Fruit fly (Drosophila melanogaster) whole organism, embryonic: ENCODE data around the gene drn.

Experiments used
- CG10321 ChIP-seq: fragments of 200-800 bp; sonication (Bioruptor generic); IDR thresholded peaks from 2 replicates; pipeline ENCODE4 v1.3.6; 2022; ENCODE audit warnings: missing biosample characterization, missing genetic modification characterization
- CG10543 ChIP-seq: fragments of 200-800 bp; sonication (Bioruptor generic); optimal IDR thresholded peaks from 3 replicates; lab custom pipeline; 2017; ENCODE audit warnings: missing biosample characterization, mild to moderate bottlenecking, missing genetic modification characterization, moderate library complexity
- CG11504 ChIP-seq: fragments of 200-800 bp; sonication (Bioruptor generic); optimal IDR thresholded peaks from 3 replicates; lab custom pipeline; 2019; ENCODE audit warnings: missing biosample characterization, mild to moderate bottlenecking, missing genetic modification characterization, moderate library complexity
- CG12769 ChIP-seq: fragments of 200-800 bp; sonication (Bioruptor generic); optimal IDR thresholded peaks from 2 replicates; lab custom pipeline; 2019; ENCODE audit warnings: missing biosample characterization, mild to moderate bottlenecking, missing genetic modification characterization, moderate library complexity
- CG13296 ChIP-seq: fragments of 200-800 bp; sonication (Bioruptor generic); optimal IDR thresholded peaks from 3 replicates; lab custom pipeline; 2018; ENCODE audit warnings: missing biosample characterization, mild to moderate bottlenecking, missing genetic modification characterization
- CG13624 ChIP-seq: fragments of 200-800 bp; sonication (Bioruptor generic); optimal IDR thresholded peaks from 2 replicates; lab custom pipeline; 2016; ENCODE audit warnings: missing biosample characterization, missing genetic modification characterization
- CG15514 ChIP-seq: fragments of 200-800 bp; sonication (Bioruptor generic); optimal IDR thresholded peaks from 3 replicates; lab custom pipeline; 2017; ENCODE audit warnings: missing biosample characterization, missing genetic modification characterization, mild to moderate bottlenecking, moderate library complexity, missing genetic modification reagents
- CG16779 ChIP-seq: fragments of 200-800 bp; sonication (Bioruptor generic); IDR thresholded peaks from 2 replicates; pipeline ENCODE4 v1.3.6; 2022; ENCODE audit warnings: missing biosample characterization, missing genetic modification characterization
- CG17568 ChIP-seq: fragments of 200-800 bp; sonication (Bioruptor generic); optimal IDR thresholded peaks from 2 replicates; lab custom pipeline; 2018; ENCODE audit warnings: missing biosample characterization, mild to moderate bottlenecking, missing genetic modification characterization, moderate library complexity
- CG18619 ChIP-seq: fragments of 200-800 bp; sonication (Bioruptor generic); optimal IDR thresholded peaks from 3 replicates; lab custom pipeline; 2017; ENCODE audit warnings: missing biosample characterization, mild to moderate bottlenecking, missing genetic modification characterization
- CG2199 ChIP-seq: fragments of 200-800 bp; sonication (Bioruptor generic); IDR thresholded peaks from 3 replicates; pipeline ENCODE4 v1.3.6; 2022; ENCODE audit warnings: missing biosample characterization, missing genetic modification characterization
- CG2875 ChIP-seq: fragments of 200-800 bp; sonication (Bioruptor generic); optimal IDR thresholded peaks from 2 replicates; lab custom pipeline; 2017; ENCODE audit warnings: missing biosample characterization, mild to moderate bottlenecking, missing genetic modification characterization, missing genetic modification reagents
- CG30403 ChIP-seq: fragments of 200-800 bp; sonication (Bioruptor generic); optimal IDR thresholded peaks from 3 replicates; lab custom pipeline; 2016; ENCODE audit warnings: missing biosample characterization, missing genetic modification characterization
- CG30431 ChIP-seq: fragments of 200-800 bp; sonication (Bioruptor generic); optimal IDR thresholded peaks from 2 replicates; lab custom pipeline; 2017; ENCODE audit warnings: missing biosample characterization, missing genetic modification characterization
- CG3995 ChIP-seq: fragments of 200-800 bp; sonication (Bioruptor generic); optimal IDR thresholded peaks from 3 replicates; lab custom pipeline; 2016; ENCODE audit warnings: missing biosample characterization, missing genetic modification characterization
- CG6854 ChIP-seq: fragments of 200-800 bp; sonication (Bioruptor generic); optimal IDR thresholded peaks from 3 replicates; lab custom pipeline; 2017; ENCODE audit warnings: missing biosample characterization, mild to moderate bottlenecking, missing genetic modification characterization
- CG8290 ChIP-seq, 3 experiments: fragments of 200-800 bp; sonication (Bioruptor generic); optimal IDR thresholded peaks; 2 replicates each; lab custom pipeline; 2016 to 2019; ENCODE audit warnings: missing biosample characterization in 3 of 3, missing genetic modification characterization in 3 of 3, mild to moderate bottlenecking in 2 of 3, moderate library complexity in 1 of 3
- CG8388 ChIP-seq: fragments of 200-800 bp; sonication (Bioruptor generic); optimal IDR thresholded peaks from 2 replicates; lab custom pipeline; 2019; ENCODE audit warnings: missing biosample characterization, mild to moderate bottlenecking, missing genetic modification characterization, moderate library complexity
- Dref ChIP-seq: fragments of 200-800 bp; sonication (Bioruptor generic); IDR thresholded peaks from 2 replicates; pipeline ENCODE4 v1.3.6; 2022; ENCODE audit warnings: missing biosample characterization, missing genetic modification characterization
- HLH54F ChIP-seq: fragments of 200-800 bp; sonication (Bioruptor generic); optimal IDR thresholded peaks from 3 replicates; lab custom pipeline; 2016; ENCODE audit warnings: missing biosample characterization, missing genetic modification characterization
- Hmr ChIP-seq: fragments of 200-800 bp; sonication (Bioruptor generic); optimal IDR thresholded peaks from 3 replicates; lab custom pipeline; 2017; ENCODE audit warnings: mild to moderate bottlenecking, missing biosample characterization, missing genetic modification reagents, missing genetic modification characterization
- Jarid2 ChIP-seq: fragments of 200-800 bp; sonication (Bioruptor generic); optimal IDR thresholded peaks from 3 replicates; lab custom pipeline; 2017; ENCODE audit warnings: mild to moderate bottlenecking, missing biosample characterization, missing genetic modification reagents, missing genetic modification characterization
- MTF-1 ChIP-seq: fragments of 200-800 bp; sonication (Bioruptor generic); optimal IDR thresholded peaks from 2 replicates; lab custom pipeline; 2018; ENCODE audit warnings: missing biosample characterization, mild to moderate bottlenecking, missing genetic modification characterization, borderline replicate concordance
- Mrtf ChIP-seq: fragments of 200-800 bp; sonication (Bioruptor generic); IDR thresholded peaks from 3 replicates; pipeline ENCODE4 v1.3.6; 2022; ENCODE audit warnings: missing biosample characterization, missing genetic modification characterization
- Oaz ChIP-seq: fragments of 200-800 bp; sonication (Bioruptor generic); IDR thresholded peaks from 2 replicates; pipeline ENCODE4 v1.3.6; 2022; ENCODE audit warnings: missing biosample characterization, missing genetic modification characterization
- Rx ChIP-seq: fragments of 200-800 bp; sonication (Bioruptor generic); IDR thresholded peaks from 2 replicates; pipeline ENCODE4 v1.3.6; 2022; ENCODE audit warnings: missing biosample characterization, missing genetic modification characterization
- Side ChIP-seq: fragments of 200-800 bp; sonication (Bioruptor generic); optimal IDR thresholded peaks from 2 replicates; lab custom pipeline; 2016; ENCODE audit warnings: missing biosample characterization, missing genetic modification characterization
- TFAM ChIP-seq: fragments of 200-800 bp; sonication (Bioruptor generic); optimal IDR thresholded peaks from 2 replicates; lab custom pipeline; 2017; ENCODE audit warnings: missing biosample characterization, missing genetic modification characterization, inconsistent platforms
- al ChIP-seq: fragments of 200-800 bp; sonication (Bioruptor generic); IDR thresholded peaks from 2 replicates; pipeline ENCODE4 v1.3.6; 2022; ENCODE audit warnings: missing biosample characterization, missing genetic modification characterization
- ase ChIP-seq: fragments of 200-800 bp; sonication (Bioruptor generic); IDR thresholded peaks from 3 replicates; pipeline ENCODE4 v1.3.6; 2022; ENCODE audit warnings: missing biosample characterization, missing genetic modification characterization
- ato ChIP-seq: fragments of 200-800 bp; sonication (Bioruptor generic); IDR thresholded peaks from 2 replicates; pipeline ENCODE4 v1.3.6; 2022; ENCODE audit warnings: missing biosample characterization, missing genetic modification characterization; ENCODE audit not compliant: partially characterized antibody
- bigmax ChIP-seq: fragments of 200-800 bp; sonication (Bioruptor generic); optimal IDR thresholded peaks from 2 replicates; lab custom pipeline; 2018; ENCODE audit warnings: missing biosample characterization, mild to moderate bottlenecking, missing genetic modification characterization
- corto ChIP-seq: fragments of 200-800 bp; sonication (Bioruptor generic); optimal IDR thresholded peaks from 2 replicates; lab custom pipeline; 2016; ENCODE audit warnings: missing biosample characterization, mild to moderate bottlenecking, missing genetic modification characterization, moderate library complexity
- crol ChIP-seq: fragments of 200-800 bp; sonication (Bioruptor generic); IDR thresholded peaks from 2 replicates; pipeline ENCODE4 v1.3.6; 2022; ENCODE audit warnings: missing biosample characterization, missing genetic modification characterization
- dan ChIP-seq: fragments of 200-800 bp; sonication (Bioruptor generic); IDR thresholded peaks from 2 replicates; pipeline ENCODE4 v1.3.6; 2022; ENCODE audit warnings: missing biosample characterization, missing genetic modification characterization
- disco-r ChIP-seq: fragments of 200-800 bp; sonication (Bioruptor generic); optimal IDR thresholded peaks from 2 replicates; lab custom pipeline; 2016; ENCODE audit warnings: missing biosample characterization, missing genetic modification characterization
- en ChIP-seq: fragments of 200-800 bp; sonication (Bioruptor generic); optimal IDR thresholded peaks from 2 replicates; lab custom pipeline; 2016; ENCODE audit warnings: missing biosample characterization, missing genetic modification characterization
- jing ChIP-seq: fragments of 200-800 bp; sonication (Bioruptor generic); optimal IDR thresholded peaks from 2 replicates; lab custom pipeline; 2018; ENCODE audit warnings: missing biosample characterization, mild to moderate bottlenecking, missing genetic modification characterization
- kni ChIP-seq: fragments of 200-800 bp; sonication (Bioruptor generic); optimal IDR thresholded peaks from 3 replicates; lab custom pipeline; 2017; ENCODE audit warnings: mild to moderate bottlenecking, missing biosample characterization, missing genetic modification reagents, missing genetic modification characterization
- lbe ChIP-seq: fragments of 200-800 bp; sonication (Bioruptor generic); optimal IDR thresholded peaks from 2 replicates; lab custom pipeline; 2016; ENCODE audit warnings: missing biosample characterization, mild to moderate bottlenecking, missing genetic modification characterization
- pfk ChIP-seq: fragments of 200-800 bp; sonication (Bioruptor generic); optimal IDR thresholded peaks from 2 replicates; lab custom pipeline; 2018; ENCODE audit warnings: missing biosample characterization, mild to moderate bottlenecking, missing genetic modification characterization, moderate library complexity
- repo ChIP-seq: fragments of 200-800 bp; sonication (Bioruptor generic); optimal IDR thresholded peaks from 2 replicates; lab custom pipeline; 2016; ENCODE audit warnings: missing biosample characterization, missing genetic modification characterization
- sima ChIP-seq: fragments of 200-800 bp; sonication (Bioruptor generic); optimal IDR thresholded peaks from 2 replicates; lab custom pipeline; 2016; ENCODE audit warnings: missing biosample characterization, missing genetic modification characterization
- slbo ChIP-seq: fragments of 200-800 bp; sonication (Bioruptor generic); IDR thresholded peaks from 2 replicates; pipeline ENCODE4 v1.3.6; 2022; ENCODE audit warnings: missing biosample characterization, missing genetic modification characterization
- sr ChIP-seq: fragments of 200-800 bp; sonication (Bioruptor generic); IDR thresholded peaks from 3 replicates; pipeline ENCODE4 v1.3.6; 2022; ENCODE audit warnings: missing biosample characterization, missing genetic modification characterization
- tio ChIP-seq: fragments of 200-800 bp; sonication (Bioruptor generic); optimal IDR thresholded peaks from 2 replicates; lab custom pipeline; 2017; ENCODE audit warnings: missing biosample characterization, missing genetic modification characterization, inconsistent platforms
- trh ChIP-seq: fragments of 200-800 bp; sonication (Bioruptor generic); optimal IDR thresholded peaks from 2 replicates; lab custom pipeline; 2016; ENCODE audit warnings: missing biosample characterization, missing genetic modification characterization

Gene drn

DNA sequence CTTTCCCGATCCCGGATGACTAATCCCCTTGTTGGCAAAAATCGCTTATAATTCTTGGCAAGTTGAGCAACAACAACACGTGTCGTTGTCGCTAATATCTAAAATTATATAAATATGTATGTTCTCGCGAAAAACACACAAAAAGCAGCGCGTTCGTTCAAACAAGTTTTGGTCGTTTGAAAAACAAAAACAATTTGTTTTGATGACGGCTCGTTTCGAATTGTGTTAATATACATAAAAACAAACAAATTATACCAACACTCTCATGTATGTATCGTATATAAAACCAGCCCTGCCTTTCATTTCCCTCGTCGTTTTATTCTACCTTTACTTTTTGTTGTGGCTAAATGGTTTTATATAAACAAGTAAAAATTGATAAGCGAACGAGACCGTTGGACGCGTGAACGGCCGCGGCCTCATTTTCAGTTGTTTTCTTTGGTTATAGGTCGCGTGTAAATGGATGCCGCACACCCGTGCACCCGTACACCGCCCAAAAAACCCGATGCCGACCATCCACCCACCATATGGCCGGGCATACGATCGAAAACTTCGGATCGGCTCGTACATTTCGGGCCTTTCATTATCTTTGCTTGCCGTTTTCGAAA is 4.3 kb downstream of the drn start (continued):
- TF ChIP-seq disco-r (GFP tag; lab: Kevin White, UChicago) (no peak), Side (GFP tag; lab: Kevin White, UChicago) (no peak), Hmr (no peak), CG2875 (GFP tag; lab: Kevin White, UChicago) (no peak), CG16779 (no peak), CG17568 (GFP tag; lab: Kevin White, UChicago) (no peak), sima (GFP tag; lab: Kevin White, UChicago) (no peak), HLH54F (GFP tag; lab: Kevin White, UChicago) (no peak), Dref (GFP tag; lab: Robert Waterston, UW) (no peak), ato (GFP tag; lab: Robert Waterston, UW) (no peak), corto (GFP tag; lab: Kevin White, UChicago) (no peak), ase (GFP tag; lab: Robert Waterston, UW) (no peak), jing (GFP tag; lab: Kevin White, UChicago) (no peak), dan (GFP tag; lab: Robert Waterston, UW) (no peak), CG12769 (tag; lab: Kevin White, UChicago) (peak; percentile 91), bigmax (peak; percentile 8), tio (GFP tag; lab: Kevin White, UChicago) (no peak), CG10321 (GFP tag; lab: Robert Waterston, UW) (no peak), CG18619 (GFP tag; lab: Kevin White, UChicago) (no peak), CG11504 (tag; lab: Kevin White, UChicago) (no peak), trh (GFP tag; lab: Kevin White, UChicago) (no peak), pfk (GFP tag; lab: Kevin White, UChicago) (no peak), CG30403 (no peak), CG2199 (peak; percentile 88), Mrtf (no peak), sr (GFP tag; lab: Robert Waterston, UW) (peak; percentile 83; the same call in 2 of the 3 replicates), CG13624 (GFP tag; lab: Kevin White, UChicago) (no peak), CG6854 (GFP tag; lab: Kevin White, UChicago) (no peak), Oaz (GFP tag; lab: Robert Waterston, UW) (no peak), MTF-1 (GFP tag; lab: Kevin White, UChicago) (no peak), CG15514 (GFP tag; lab: Kevin White, UChicago) (peak; percentile 7), CG10543 (GFP tag; lab: Kevin White, UChicago) (peak; percentile 89), TFAM (GFP tag; lab: Kevin White, UChicago) (no peak), CG30431 (no peak), CG13296 (no peak), lbe (GFP tag; lab: Kevin White, UChicago) (peak; percentile 27), repo (GFP tag; lab: Kevin White, UChicago) (no peak), al (GFP tag; lab: Robert Waterston, UW) (no peak), CG3995 (GFP tag; lab: Kevin White, UChicago) (no peak), CG8388 (GFP tag; lab: Kevin White, UChicago) (no peak), crol (GFP tag; lab: Robert Waterston, UW) (peak; percentile 72; the same call in 1 of the 2 replicates), Jarid2 (GFP tag; lab: Kevin White, UChicago) (no peak), kni (peak; percentile 36), Rx (no peak), en (GFP tag; lab: Kevin White, UChicago) (no peak), slbo (GFP tag; lab: Robert Waterston, UW) (no peak), CG8290 (GFP tag; optimal IDR thresholded peaks at IDR 0.05; lab: Kevin White, UChicago) (no peak), CG8290 (tag; optimal IDR thresholded peaks at IDR 0.05; lab: Kevin White, UChicago) (peak in 1 of 2 experiments; percentile 49)
